Fruit fly (Drosophila melanogaster): ENCODE data around the gene Cyp305a1.

Cyp305a1 gene

dm6 chr3L:19836375-19836937 lies 23.3 kb upstream of the Cyp305a1 start, which contains the start of gene kto (continued):
- TF ChIP-seq CG17385 (GFP tag; optimal IDR thresholded peaks at IDR 0.05), result no peak
- TF ChIP-seq hb (GFP tag; IDR thresholded peaks at IDR 0.05; ENCODE audit: partially characterized antibody), result peak; percentile 73; the same call in 2 of the 3 replicates
- peak; percentile 34 for TF ChIP-seq trem (tag; optimal IDR thresholded peaks at IDR 0.05)
- TF ChIP-seq bowl (GFP tag; IDR thresholded peaks at IDR 0.05), result no peak
- TF ChIP-seq hbn (GFP tag; IDR thresholded peaks at IDR 0.05; ENCODE audit: partially characterized antibody), result peak; percentile 88
- no peak for TF ChIP-seq dmrt99B (tag; optimal IDR thresholded peaks at IDR 0.05)
- no peak for TF ChIP-seq schlank (tag; optimal IDR thresholded peaks at IDR 0.05)
- peak; percentile 97 for TF ChIP-seq CG13287 (GFP tag; IDR thresholded peaks at IDR 0.05; ENCODE audit: partially characterized antibody)
- no peak for TF ChIP-seq fd64A (GFP tag; optimal IDR thresholded peaks at IDR 0.05)
- TF ChIP-seq salm (tag; optimal IDR thresholded peaks at IDR 0.05), result no peak
- no peak for TF ChIP-seq CG31365 (tag; optimal IDR thresholded peaks at IDR 0.05)
- no peak for TF ChIP-seq ind (GFP tag; optimal IDR thresholded peaks at IDR 0.05)
- no peak for TF ChIP-seq CG10431 (GFP tag; optimal IDR thresholded peaks at IDR 0.05)
- 0 out of 3 replicates have a peak, but pooled peaks have one; percentile 12 for TF ChIP-seq sr (GFP tag; IDR thresholded peaks at IDR 0.05)
- TF ChIP-seq amos (GFP tag; IDR thresholded peaks at IDR 0.05; ENCODE audit: partially characterized antibody), result peak; percentile 87
- no peak for TF ChIP-seq MTF-1 (GFP tag; optimal IDR thresholded peaks at IDR 0.05; ENCODE audit: borderline replicate concordance)
- TF ChIP-seq psq (GFP tag; optimal IDR thresholded peaks at IDR 0.05), result no peak
- TF ChIP-seq Nf-YC (tag; optimal IDR thresholded peaks at IDR 0.05), result no peak
- no peak for TF ChIP-seq D (optimal IDR thresholded peaks at IDR 0.05)
- TF ChIP-seq D (GFP tag; optimal IDR thresholded peaks at IDR 0.05), result no peak
- TF ChIP-seq Elba2 (GFP tag; optimal IDR thresholded peaks at IDR 0.05), result peak; percentile 20
- TF ChIP-seq CG11456 (GFP tag; IDR thresholded peaks at IDR 0.05), result no peak
- TF ChIP-seq Six4 (GFP tag; optimal IDR thresholded peaks at IDR 0.05), result no peak
- no peak for TF ChIP-seq CG7839 (tag; optimal IDR thresholded peaks at IDR 0.05)
- TF ChIP-seq exex (tag; optimal IDR thresholded peaks at IDR 0.05), result no peak
- no peak for TF ChIP-seq CG7745 (tag; optimal IDR thresholded peaks at IDR 0.05)
- no peak for TF ChIP-seq CG1024 (GFP tag; IDR thresholded peaks at IDR 0.05)
- TF ChIP-seq Adf1 (GFP tag; IDR thresholded peaks at IDR 0.05), result no peak
- no peak for TF ChIP-seq CG17186 (GFP tag; optimal IDR thresholded peaks at IDR 0.05)
- TF ChIP-seq gcm (GFP tag; optimal IDR thresholded peaks at IDR 0.05), result no peak
- peak; percentile 81 for TF ChIP-seq MESR4 (GFP tag; optimal IDR thresholded peaks at IDR 0.05)
- TF ChIP-seq CG3163 (GFP tag; optimal IDR thresholded peaks at IDR 0.05), result no peak
- no peak for TF ChIP-seq Oaz (GFP tag; IDR thresholded peaks at IDR 0.05)
- TF ChIP-seq gce (GFP tag; IDR thresholded peaks at IDR 0.05), result no peak
- TF ChIP-seq CG30431 (GFP tag; optimal IDR thresholded peaks at IDR 0.05), result no peak
- no peak for TF ChIP-seq fd3F (GFP tag; optimal IDR thresholded peaks at IDR 0.05)
- TF ChIP-seq crc (GFP tag; optimal IDR thresholded peaks at IDR 0.05), result no peak
- TF ChIP-seq CG8765 (GFP tag; IDR thresholded peaks at IDR 0.05), result no peak
- TF ChIP-seq Lpt (GFP tag; optimal IDR thresholded peaks at IDR 0.05), result no peak
- TF ChIP-seq Bgb (GFP tag; IDR thresholded peaks at IDR 0.05; ENCODE audit: partially characterized antibody), result peak; percentile 88
- no peak for TF ChIP-seq pnt (GFP tag; optimal IDR thresholded peaks at IDR 0.05)
- no peak for TF ChIP-seq CG11696 (GFP tag; IDR thresholded peaks at IDR 0.05)
- no peak for TF ChIP-seq nau (GFP tag; optimal IDR thresholded peaks at IDR 0.05)
- TF ChIP-seq Hsf (GFP tag; optimal IDR thresholded peaks at IDR 0.05), result no peak
- no peak for TF ChIP-seq CG15073 (GFP tag; optimal IDR thresholded peaks at IDR 0.05)
- peak; percentile 91 for TF ChIP-seq unc-4 (GFP tag; IDR thresholded peaks at IDR 0.05; ENCODE audit: partially characterized antibody)
- TF ChIP-seq bab2 (GFP tag; optimal IDR thresholded peaks at IDR 0.05), result no peak
- TF ChIP-seq CG2202 (tag; optimal IDR thresholded peaks at IDR 0.05), result no peak
- no peak for TF ChIP-seq Ets97D (GFP tag; optimal IDR thresholded peaks at IDR 0.05)
- no peak for TF ChIP-seq br (optimal IDR thresholded peaks at IDR 0.05)
- TF ChIP-seq stwl (tag; optimal IDR thresholded peaks at IDR 0.05), result no peak
